Worm (Caenorhabditis elegans) whole organism, L4/young adult: ENCODE results near the gene cpb-1.

Experiments
- dao-5 ChIP-seq: sonication (generic microtip); optimal IDR thresholded peaks from 2 replicates; lab custom pipeline; 2016; ENCODE audit warnings: missing genotype, missing genetic modification characterization, moderate library complexity, missing compliant biosample characterization
- him-1 ChIP-seq: sonication (generic microtip); optimal IDR thresholded peaks from 2 replicates; lab custom pipeline; 2016; ENCODE audit warnings: missing genotype, missing genetic modification reagents, missing genetic modification characterization, missing compliant biosample characterization

ce11 chrIII:9335076-9335475, 13.0 kb downstream of the cpb-1 start:
- TF ChIP-seq him-1 (tag; lab: Kevin White, UChicago) = no peak
- no peak for TF ChIP-seq dao-5
